Fruit fly (Drosophila melanogaster): ENCODE results near the gene CG9004.

CG9004 gene

DNA sequence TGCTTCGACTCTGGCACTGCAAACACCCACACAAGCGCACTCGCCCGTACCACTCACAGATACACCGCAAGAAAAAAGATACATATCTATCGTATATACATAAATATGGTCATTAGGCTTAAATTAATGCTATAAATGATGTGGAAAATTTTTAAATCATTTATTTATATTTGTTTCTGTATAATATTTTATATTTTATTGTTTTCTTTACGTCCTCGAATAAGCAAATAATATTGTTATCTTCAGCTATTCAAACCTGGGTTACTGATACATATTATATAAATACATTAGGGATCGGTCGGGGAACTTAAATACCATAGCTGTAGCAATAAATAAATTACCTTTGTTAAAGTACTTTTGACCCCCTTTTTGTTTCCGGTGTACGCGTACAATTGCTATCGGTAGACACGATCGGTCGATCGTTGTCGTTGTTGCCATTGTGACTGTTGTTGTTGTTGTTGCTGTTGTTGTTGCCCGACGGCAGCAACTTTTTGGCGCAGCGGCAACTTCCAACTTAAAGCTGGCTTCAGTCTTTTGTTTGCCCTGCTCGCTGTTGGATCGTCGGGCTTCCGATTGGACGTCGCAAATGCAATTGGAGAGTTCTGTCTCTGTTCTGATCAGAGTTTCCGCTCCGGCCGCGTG lies 44.0 kb downstream of the CG9004 start (continued):
- TF ChIP-seq CG4424 (GFP tag; optimal IDR thresholded peaks at IDR 0.05) = peak; percentile 71
- no peak for TF ChIP-seq hb (GFP tag; IDR thresholded peaks at IDR 0.05; ENCODE audit: partially characterized antibody)
- TF ChIP-seq CG15601 (tag; optimal IDR thresholded peaks at IDR 0.05) = peak; percentile 67
- TF ChIP-seq Rfx (GFP tag; IDR thresholded peaks at IDR 0.05) = peak; percentile 21; the same call in 1 of the 2 replicates
- peak; percentile 32 to 70 for TF ChIP-seq dpn (GFP tag; optimal IDR thresholded peaks at IDR 0.05)
- peak; percentile 41 for TF ChIP-seq jing (GFP tag; optimal IDR thresholded peaks at IDR 0.05)
- TF ChIP-seq Side (GFP tag; optimal IDR thresholded peaks at IDR 0.05) = no peak
- TF ChIP-seq Nf-YB (GFP tag; optimal IDR thresholded peaks at IDR 0.05) = peak; percentile 64
- no peak for TF ChIP-seq Atf3 (GFP tag; optimal IDR thresholded peaks at IDR 0.05)
- TF ChIP-seq psq (GFP tag; optimal IDR thresholded peaks at IDR 0.05) = peak; percentile 18
- no peak for TF ChIP-seq CG5953 (GFP tag; IDR thresholded peaks at IDR 0.05)
- peak; percentile 4 for TF ChIP-seq CG10431 (GFP tag; optimal IDR thresholded peaks at IDR 0.05)
- no peak for TF ChIP-seq h (optimal IDR thresholded peaks at IDR 0.05)
- TF ChIP-seq fd3F (GFP tag; optimal IDR thresholded peaks at IDR 0.05) = peak; percentile 54
- peak; percentile 12 for TF ChIP-seq Jarid2 (GFP tag; optimal IDR thresholded peaks at IDR 0.05)
- TF ChIP-seq CG14014 (GFP tag; IDR thresholded peaks at IDR 0.05) = 0 out of 2 replicates have a peak, but pooled peaks have one; percentile 19
- no peak for TF ChIP-seq CG8944 (GFP tag; optimal IDR thresholded peaks at IDR 0.05)
- TF ChIP-seq CG32767 (GFP tag; IDR thresholded peaks at IDR 0.05) = peak; percentile 45; the same call in 1 of the 2 replicates
- no peak for TF ChIP-seq CG8089 (GFP tag; optimal IDR thresholded peaks at IDR 0.05)
- peak; percentile 59; the same call in 2 of the 3 replicates for TF ChIP-seq tgo (GFP tag; IDR thresholded peaks at IDR 0.05)
- TF ChIP-seq CG13123 (GFP tag; optimal IDR thresholded peaks at IDR 0.05) = peak; percentile 25
- TF ChIP-seq usp (GFP tag; optimal IDR thresholded peaks at IDR 0.05) = no peak
- peak; percentile 90 for TF ChIP-seq CoRest (tag; optimal IDR thresholded peaks at IDR 0.05)
- no peak for TF ChIP-seq Lim3 (GFP tag; IDR thresholded peaks at IDR 0.05)
- peak; percentile 73 for TF ChIP-seq row (GFP tag; IDR thresholded peaks at IDR 0.05)
- TF ChIP-seq wor (GFP tag; IDR thresholded peaks at IDR 0.05) = peak; percentile 39; the same call in 1 of the 2 replicates
- TF ChIP-seq CG7786 (GFP tag; optimal IDR thresholded peaks at IDR 0.05) = peak; percentile 18
- peak; percentile 33; the same call in 1 of the 2 replicates for TF ChIP-seq ssp (GFP tag; IDR thresholded peaks at IDR 0.05)
- no peak for TF ChIP-seq CG8290 (GFP tag; optimal IDR thresholded peaks at IDR 0.05)
- peak in 1 of 2 experiments; percentile 3 for TF ChIP-seq CG8290 (tag; optimal IDR thresholded peaks at IDR 0.05)
- no peak for TF ChIP-seq ac (GFP tag; optimal IDR thresholded peaks at IDR 0.05)
- TF ChIP-seq Sry-β (GFP tag; optimal IDR thresholded peaks at IDR 0.05) = no peak
- peak; percentile 35; the same call in 1 of the 3 replicates for TF ChIP-seq B-H1 (GFP tag; IDR thresholded peaks at IDR 0.05)
- TF ChIP-seq vfl (GFP tag; optimal IDR thresholded peaks at IDR 0.05) = no peak
- TF ChIP-seq CG32532 (GFP tag; IDR thresholded peaks at IDR 0.05) = peak; percentile 40; the same call in 1 of the 2 replicates
- TF ChIP-seq aop (GFP tag; IDR thresholded peaks at IDR 0.05) = no peak
- TF ChIP-seq br (optimal IDR thresholded peaks at IDR 0.05) = no peak
- TF ChIP-seq Doc2 (GFP tag; IDR thresholded peaks at IDR 0.05) = no peak
- TF ChIP-seq CG17328 (GFP tag; IDR thresholded peaks at IDR 0.05) = peak; percentile 29; the same call in 1 of the 2 replicates
- peak; percentile 77 for TF ChIP-seq Meics (GFP tag; optimal IDR thresholded peaks at IDR 0.05)
- peak; percentile 75 for TF ChIP-seq CG18619 (GFP tag; optimal IDR thresholded peaks at IDR 0.05)
- no peak for TF ChIP-seq sc (optimal IDR thresholded peaks at IDR 0.05)
- peak; percentile 69 for TF ChIP-seq sc (GFP tag; optimal IDR thresholded peaks at IDR 0.05)
- peak; percentile 75 for TF ChIP-seq bcd (GFP tag; optimal IDR thresholded peaks at IDR 0.05)
- TF ChIP-seq CG4617 (GFP tag; optimal IDR thresholded peaks at IDR 0.05; ENCODE audit: borderline replicate concordance) = peak; percentile 3
- peak; percentile 24 for TF ChIP-seq gsb-n (tag; optimal IDR thresholded peaks at IDR 0.05)
- 0 out of 2 replicates have a peak, but pooled peaks have one; percentile 28 for TF ChIP-seq CG7372 (GFP tag; IDR thresholded peaks at IDR 0.05)
- TF ChIP-seq CG1647 (GFP tag; optimal IDR thresholded peaks at IDR 0.05) = no peak
- TF ChIP-seq CG18011 (GFP tag; optimal IDR thresholded peaks at IDR 0.05) = no peak
- TF ChIP-seq Fer2 (tag; optimal IDR thresholded peaks at IDR 0.05) = peak; percentile 25
- TF ChIP-seq dmrt99B (tag; optimal IDR thresholded peaks at IDR 0.05) = peak; percentile 89
- no peak for TF ChIP-seq Dad (GFP tag; optimal IDR thresholded peaks at IDR 0.05)
